Worm (Caenorhabditis elegans) whole organism, L4/young adult: ENCODE measurements around the gene Y39A1A.16.

ENCODE experiments used
- W03F9.2 ChIP-seq: fragments of 150-350 bp; optimal IDR thresholded peaks from 2 replicates; lab custom pipeline; 2014; ENCODE audit warnings: missing biosample characterization, missing genetic modification characterization
- dao-5 ChIP-seq: sonication (generic microtip); optimal IDR thresholded peaks from 2 replicates; lab custom pipeline; 2016; ENCODE audit warnings: missing genotype, missing genetic modification characterization, moderate library complexity, missing compliant biosample characterization
- him-1 ChIP-seq: sonication (generic microtip); optimal IDR thresholded peaks from 2 replicates; lab custom pipeline; 2016; ENCODE audit warnings: missing genotype, missing genetic modification reagents, missing genetic modification characterization, missing compliant biosample characterization

The Y39A1A.16 gene

DNA sequence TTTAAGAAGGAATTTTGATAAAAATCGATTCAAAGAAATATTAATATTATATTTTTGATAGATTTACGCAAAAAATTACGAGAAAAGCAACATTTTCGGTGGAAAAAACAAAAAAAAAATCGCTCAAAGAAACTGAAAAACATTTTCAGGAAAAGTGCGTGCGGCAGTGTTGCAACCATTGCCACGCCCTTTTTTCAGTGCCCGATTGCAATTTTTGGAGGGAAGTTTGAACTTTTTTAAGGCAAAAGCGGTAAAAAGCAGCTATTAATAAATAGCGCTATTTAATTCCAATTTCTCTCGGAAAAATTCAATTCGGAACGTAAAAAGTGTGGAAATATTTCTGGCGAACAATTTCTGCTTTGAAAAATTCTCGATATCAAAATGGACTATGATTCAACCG, 42.0 kb downstream of the Y39A1A.16 start:
- TF ChIP-seq him-1 (tag; lab: Kevin White, UChicago) (no peak), W03F9.2 (tag; lab: Kevin White, UChicago) (no peak), dao-5 (no peak)

DNA sequence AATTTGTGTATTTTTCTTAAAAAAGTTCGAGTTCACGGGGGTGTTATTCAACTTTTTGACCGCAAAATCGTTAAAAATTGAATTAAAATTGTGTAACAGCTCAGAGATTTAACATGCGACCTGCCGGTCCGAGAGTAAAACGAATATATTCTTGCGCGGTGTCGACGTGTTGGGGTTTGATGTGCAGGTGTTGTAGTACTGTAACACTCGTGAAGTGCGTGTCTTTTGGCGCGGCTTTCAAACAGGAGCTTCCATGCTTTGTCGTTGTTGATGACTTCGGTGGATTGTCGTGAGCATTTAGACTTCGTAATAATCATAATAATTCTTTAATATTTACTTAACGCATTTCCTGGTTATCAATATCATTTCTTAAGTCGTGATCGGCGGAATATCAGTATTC, 51.4 kb downstream of the Y39A1A.16 start, which contains the start of gene tat-3:
TSS of gene tat-3 (minus strand) at position 196 of the 400 bp plus-strand sequence.
- TF ChIP-seq W03F9.2 (tag; lab: Kevin White, UChicago) (no peak), him-1 (tag; lab: Kevin White, UChicago) (no peak), dao-5 (no peak)
